Worm (Caenorhabditis elegans) whole organism, midembryonic: Measurements from ENCODE around the gene F59A2.5.

Source experiments
- T22C8.4 ChIP-seq: fragments of 200-800 bp; sonication (Bioruptor generic); IDR thresholded peaks from 2 replicates; pipeline ENCODE4 v1.3.6; 2022; ENCODE audit warnings: missing genetic modification characterization, missing compliant biosample characterization
- klf-2 ChIP-seq: fragments of 200-800 bp; sonication (Bioruptor generic); conservative IDR thresholded peaks from 2 replicates; pipeline ENCODE4 v1.3.6; 2022; ENCODE audit warnings: missing genetic modification reagents, missing genetic modification characterization, missing compliant biosample characterization

DNA sequence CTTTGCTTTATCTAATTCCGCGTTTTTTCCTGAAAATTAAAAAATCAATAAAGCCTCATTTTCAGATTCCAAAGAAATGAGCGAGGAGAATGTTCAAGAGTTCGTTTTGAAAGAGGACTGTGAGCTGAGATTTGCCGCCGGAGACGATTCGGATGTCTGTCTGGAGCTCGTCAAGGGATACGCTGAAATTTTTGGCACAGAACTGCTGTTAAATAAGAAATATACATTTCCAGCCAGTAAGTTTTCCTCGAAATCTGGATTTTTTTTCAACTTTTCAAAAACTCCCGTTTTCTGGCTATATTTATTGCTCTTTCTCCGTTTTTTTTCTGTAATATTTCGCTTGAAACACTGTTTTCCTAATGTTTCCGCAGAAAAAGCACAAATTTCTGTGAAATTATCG lies 7.0 kb upstream of the F59A2.5 start, which contains the start of gene clpf-1:
- TF ChIP-seq klf-2, result no peak
- no peak for TF ChIP-seq T22C8.4
